Fruit fly (Drosophila melanogaster) whole organism: Measurements from ENCODE around the gene bcd.

ENCODE experiments used
- CG8478 ChIP-seq: fragments of >200 bp; optimal IDR thresholded peaks from 2 replicates; lab custom pipeline; 2018; ENCODE audit warnings: inconsistent platforms
- Dll ChIP-seq: fragments of >200 bp; optimal IDR thresholded peaks from 2 replicates; lab custom pipeline; 2017
- EcR ChIP-seq, 2 experiments: fragments of >200 bp; optimal IDR thresholded peaks; 2 replicates each; lab custom pipeline; 2017; ENCODE audit warnings: missing biosample characterization in 2 of 2, missing genetic modification characterization in 2 of 2, missing genetic modification reagents in 2 of 2
- pan ChIP-seq: fragments of >200 bp; optimal IDR thresholded peaks from 2 replicates; lab custom pipeline; 2017
- psq ChIP-seq: fragments of >200 bp; optimal IDR thresholded peaks from 2 replicates; lab custom pipeline; 2017
- usp ChIP-seq: fragments of >200 bp; optimal IDR thresholded peaks from 2 replicates; lab custom pipeline; 2017; ENCODE audit warnings: missing biosample characterization, missing genetic modification characterization, mixed read lengths

bcd gene

DNA sequence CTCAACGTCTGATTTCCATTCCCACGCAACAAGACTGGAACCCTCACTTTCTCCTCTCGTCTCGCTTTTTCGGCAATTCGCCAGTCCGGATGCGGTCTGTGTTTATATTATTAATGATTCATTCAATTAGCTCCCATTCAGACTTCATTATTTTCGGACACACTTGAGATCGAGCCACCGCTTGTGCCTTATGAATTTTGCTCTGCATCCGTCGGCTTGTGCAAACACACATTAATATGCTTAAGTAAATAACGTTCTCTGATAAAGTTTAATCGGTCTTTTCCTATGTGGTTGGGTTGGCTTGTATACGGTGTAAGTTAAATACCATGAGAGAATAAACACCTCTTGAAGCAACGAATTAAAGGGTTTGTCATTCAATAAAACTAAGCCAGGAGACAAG lies 5.6 kb upstream of the bcd start:
- TF ChIP-seq CG8478 (lab: Kevin White, UChicago) (no peak), EcR (GFP tag; optimal IDR thresholded peaks at IDR 0.05; lab: Kevin White, UChicago) (no peak), usp (GFP tag; lab: Kevin White, UChicago) (no peak), psq (lab: Kevin White, UChicago) (no peak), pan (lab: Kevin White, UChicago) (no peak), Dll (lab: Kevin White, UChicago) (no peak)

DNA sequence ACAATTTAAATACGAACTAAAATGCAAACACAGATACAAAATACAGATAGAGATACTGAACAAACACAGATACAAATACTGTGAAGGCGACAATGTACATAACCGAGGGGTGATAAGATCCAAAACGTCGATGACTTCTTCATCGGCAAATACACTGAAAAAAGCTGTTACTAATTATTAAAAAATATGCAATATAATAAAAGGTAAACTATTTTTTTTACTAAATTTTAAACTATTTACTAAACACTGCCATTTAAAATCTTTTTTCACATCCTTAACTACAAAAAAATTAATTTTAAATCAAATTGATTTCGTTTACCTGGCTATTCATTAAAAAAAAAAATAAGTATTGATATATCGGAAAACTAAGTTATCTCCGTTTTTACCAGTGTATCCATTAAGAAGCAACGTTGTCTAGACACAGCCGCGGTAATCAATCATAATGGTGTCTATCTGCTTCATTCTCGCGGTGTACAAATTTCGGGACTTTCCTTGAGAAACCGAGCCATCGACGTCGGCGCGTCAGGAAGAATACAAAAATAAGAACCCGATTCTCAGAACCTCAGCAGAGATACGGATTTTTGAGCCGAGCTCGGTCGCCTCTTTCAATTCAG lies 3.6 kb upstream of the bcd start:
- TF ChIP-seq EcR (GFP tag; optimal IDR thresholded peaks at IDR 0.05; lab: Kevin White, UChicago) (no peak), pan (lab: Kevin White, UChicago) (no peak), CG8478 (lab: Kevin White, UChicago) (no peak), usp (GFP tag; lab: Kevin White, UChicago) (no peak), Dll (lab: Kevin White, UChicago) (no peak), psq (lab: Kevin White, UChicago) (no peak)

DNA sequence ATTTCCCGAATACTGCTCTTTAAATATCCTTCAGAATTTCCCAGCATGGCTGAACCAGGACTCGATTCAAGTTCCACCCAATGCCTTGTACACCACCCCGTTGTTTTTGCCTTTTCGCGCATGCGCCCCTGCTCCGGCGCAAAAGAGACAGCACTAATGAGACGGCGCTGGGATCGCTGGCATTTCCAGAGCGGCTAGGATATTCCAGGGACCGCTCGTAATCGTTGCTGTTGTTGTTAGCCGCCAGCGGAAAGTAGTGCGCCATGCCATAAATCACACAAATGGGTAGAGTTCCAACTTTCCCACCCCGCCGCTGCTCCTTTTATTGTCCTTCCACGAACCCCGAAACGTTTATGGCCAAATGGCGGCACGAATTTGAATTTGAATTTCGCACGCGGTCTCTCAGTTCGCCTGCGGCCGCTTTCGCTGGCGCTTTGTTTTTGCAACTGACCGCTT lies 3.0 kb upstream of the bcd start, which contains the start of gene Ama:
TSS of gene Ama (plus strand) at position 406 of the 456 bp plus-strand sequence.
- no peak for TF ChIP-seq Dll (lab: Kevin White, UChicago)
- TF ChIP-seq pan (lab: Kevin White, UChicago) = no peak
- no peak for TF ChIP-seq psq (lab: Kevin White, UChicago)

DNA sequence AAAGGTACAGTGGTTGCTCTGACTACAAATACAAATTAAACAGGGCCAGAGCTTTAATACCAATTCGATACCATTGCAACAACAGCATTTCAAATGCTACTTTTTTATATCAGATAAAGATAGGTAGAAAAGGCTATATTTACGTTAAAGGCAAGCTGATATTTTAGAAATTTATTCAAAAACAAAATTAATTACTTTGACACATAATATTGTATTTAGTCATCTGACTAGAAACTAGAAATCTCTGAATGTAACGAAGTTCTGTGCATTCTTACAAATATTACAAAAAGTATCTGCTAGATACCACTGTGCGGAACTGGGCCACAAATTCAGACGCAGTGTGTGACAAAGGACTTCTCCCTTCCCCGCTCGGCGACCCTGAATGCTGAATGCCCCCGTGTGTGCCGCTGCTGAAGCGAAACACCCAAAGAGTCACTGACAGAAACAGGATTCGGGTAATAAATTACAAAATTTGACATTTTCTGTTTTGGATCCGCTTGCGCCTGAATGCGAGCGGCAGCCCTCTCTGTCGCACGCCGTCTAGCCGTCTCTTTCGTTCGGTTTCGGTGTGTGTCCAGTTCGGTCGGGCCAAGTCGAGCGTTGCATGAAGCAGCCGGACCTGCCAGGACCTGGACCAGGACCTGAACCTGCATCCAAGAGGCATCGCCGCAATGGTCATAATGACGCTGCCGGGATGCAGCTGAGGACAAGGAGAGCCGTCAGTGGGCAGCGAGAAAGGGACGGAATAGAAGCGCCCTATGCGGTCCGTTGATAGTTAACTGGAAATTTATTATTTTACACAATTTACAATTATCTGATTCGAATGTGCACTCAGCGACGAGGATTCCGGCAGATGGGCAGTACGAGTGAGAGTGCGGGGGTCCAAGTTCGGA lies 1.7 kb upstream of the bcd start:
- no peak for TF ChIP-seq usp (GFP tag; lab: Kevin White, UChicago)
- TF ChIP-seq CG8478 (lab: Kevin White, UChicago) = no peak
- TF ChIP-seq Dll (lab: Kevin White, UChicago) = no peak
- TF ChIP-seq EcR (GFP tag; optimal IDR thresholded peaks at IDR 0.05; lab: Kevin White, UChicago) = no peak
- TF ChIP-seq psq (lab: Kevin White, UChicago) = no peak
- TF ChIP-seq pan (lab: Kevin White, UChicago) = no peak

DNA sequence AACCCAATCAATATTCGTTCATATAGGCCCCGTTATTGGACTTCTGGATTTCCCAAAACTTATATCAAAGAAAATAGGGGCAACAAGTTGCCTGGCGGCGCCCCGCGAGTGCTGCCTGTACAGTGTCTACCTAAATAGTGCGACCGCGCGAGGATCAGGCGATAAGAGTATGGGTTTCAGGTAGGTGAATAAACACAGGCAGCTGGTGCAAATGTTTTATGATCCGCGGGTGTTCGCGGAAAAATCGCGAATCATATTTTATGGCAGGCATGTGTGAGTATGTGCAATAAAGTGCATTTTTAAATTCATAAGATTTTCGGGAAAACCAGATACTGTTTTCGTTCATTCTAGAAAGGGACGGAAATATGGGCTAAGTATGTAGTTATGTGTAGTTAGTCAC lies 3.8 kb downstream of the bcd start:
- TF ChIP-seq psq (lab: Kevin White, UChicago) = no peak
- no peak for TF ChIP-seq usp (GFP tag; lab: Kevin White, UChicago)
- no peak for TF ChIP-seq CG8478 (lab: Kevin White, UChicago)
- TF ChIP-seq EcR (GFP tag; optimal IDR thresholded peaks at IDR 0.05; lab: Kevin White, UChicago) = no peak
- TF ChIP-seq pan (lab: Kevin White, UChicago) = no peak
- no peak for TF ChIP-seq Dll (lab: Kevin White, UChicago)

DNA sequence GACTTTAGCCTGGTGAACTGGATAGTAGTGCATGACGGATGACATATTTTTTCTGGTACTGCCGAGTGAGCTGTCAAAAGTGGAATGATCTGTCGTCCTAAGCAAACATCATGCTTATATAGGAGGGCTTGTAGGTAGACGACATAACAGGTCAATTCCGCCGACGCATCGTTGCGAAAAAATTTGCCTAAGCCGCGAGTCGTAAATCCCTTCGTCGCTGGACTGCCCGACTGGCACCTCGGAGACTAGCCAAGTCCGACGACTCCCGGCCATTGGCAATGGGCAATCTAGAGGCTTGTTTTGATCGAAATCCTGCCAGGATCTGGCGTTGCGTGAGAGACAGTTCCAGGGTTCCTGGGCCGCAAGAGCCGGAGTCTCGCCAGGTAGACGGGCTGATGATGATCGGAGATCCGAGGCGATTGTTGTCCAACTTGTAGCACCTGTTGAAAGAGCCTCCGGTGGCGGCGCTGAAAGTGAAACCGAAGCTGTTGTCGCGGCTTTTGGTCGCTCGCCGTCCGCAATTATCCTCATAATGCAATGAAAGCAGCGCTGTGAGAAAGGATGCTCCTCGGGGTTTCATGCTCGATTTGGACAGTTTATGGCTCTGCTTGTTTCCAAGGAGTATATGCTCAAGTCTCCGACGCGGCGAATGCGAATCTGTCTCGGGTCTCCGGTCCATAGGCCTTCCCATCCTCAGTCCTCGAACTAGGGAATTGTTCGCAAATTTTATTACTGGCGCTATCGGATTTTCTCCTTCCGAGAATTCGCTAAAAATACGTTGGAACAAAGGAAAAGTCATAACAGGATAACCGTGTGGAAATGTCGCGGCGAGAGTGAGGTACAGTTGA lies 4.9 kb downstream of the bcd start, which contains the start of gene zen:
TSS of gene zen (minus strand) at position 91 of the 848 bp plus-strand sequence.
- TF ChIP-seq CG8478 (lab: Kevin White, UChicago) (no peak), EcR (GFP tag; optimal IDR thresholded peaks at IDR 0.05; lab: Kevin White, UChicago) (no peak), pan (lab: Kevin White, UChicago) (no peak), psq (lab: Kevin White, UChicago) (no peak), usp (GFP tag; lab: Kevin White, UChicago) (no peak), Dll (lab: Kevin White, UChicago) (no peak)

DNA sequence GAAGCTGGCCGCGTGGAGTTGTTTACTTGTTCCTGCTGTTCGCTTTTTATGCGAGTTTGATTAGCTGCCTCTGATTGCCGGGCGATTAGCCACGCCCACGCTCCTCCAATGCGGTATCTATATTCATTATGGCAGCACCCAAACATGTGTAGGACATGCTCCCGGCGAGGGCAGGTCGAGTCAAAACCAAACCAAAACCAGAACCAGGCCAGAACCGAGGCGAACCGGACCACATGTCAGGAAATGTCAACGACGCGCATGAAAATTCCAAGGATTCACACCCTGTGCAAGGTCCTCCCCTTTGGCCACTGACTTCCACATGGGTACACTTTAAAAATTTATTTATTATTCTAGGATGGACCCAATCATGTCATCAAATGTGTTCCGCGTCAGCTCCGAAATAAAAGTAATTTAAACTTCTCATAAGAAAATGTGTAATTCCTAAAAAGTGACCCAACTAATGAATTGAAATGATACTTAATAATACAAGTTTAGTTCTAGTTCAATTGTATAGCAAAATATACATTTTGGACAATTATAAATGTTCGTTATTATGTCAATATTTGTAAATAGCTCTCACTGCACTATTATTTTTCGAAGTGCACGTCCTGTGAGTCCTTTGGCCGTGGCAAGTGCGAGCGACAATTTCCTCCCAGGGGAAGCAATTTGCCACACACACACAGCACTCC lies 7.7 kb downstream of the bcd start:
- TF ChIP-seq Dll (lab: Kevin White, UChicago) (no peak), usp (GFP tag; lab: Kevin White, UChicago) (no peak), CG8478 (lab: Kevin White, UChicago) (no peak), psq (lab: Kevin White, UChicago) (no peak), EcR (GFP tag; optimal IDR thresholded peaks at IDR 0.05; lab: Kevin White, UChicago) (no peak), pan (lab: Kevin White, UChicago) (no peak)

DNA sequence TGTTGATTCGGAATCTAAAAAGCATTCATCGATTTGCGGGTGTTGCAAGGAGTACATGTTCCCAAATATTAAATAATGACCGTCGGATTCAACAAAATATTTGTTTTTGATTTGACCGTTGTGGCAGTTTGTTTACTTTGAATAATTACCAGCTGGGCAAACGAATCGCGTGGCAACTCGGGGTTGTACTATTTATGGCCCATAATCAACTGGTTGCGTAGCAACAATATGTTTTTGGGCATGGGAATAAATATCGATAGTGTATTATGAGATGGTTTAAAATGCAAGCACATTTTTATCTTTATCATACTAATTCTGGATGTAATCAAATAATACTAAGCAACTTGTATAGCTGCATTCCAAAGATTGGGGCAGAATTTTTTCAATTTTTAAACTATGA lies 11.4 kb downstream of the bcd start, which contains the start of gene CG34297:
TSS of gene CG34297 (minus strand) at position 101 of the 400 bp plus-strand sequence.
- TF ChIP-seq Dll (lab: Kevin White, UChicago) (no peak), EcR (GFP tag; optimal IDR thresholded peaks at IDR 0.05; lab: Kevin White, UChicago) (no peak), usp (GFP tag; lab: Kevin White, UChicago) (no peak), CG8478 (lab: Kevin White, UChicago) (no peak), psq (lab: Kevin White, UChicago) (no peak), pan (lab: Kevin White, UChicago) (no peak)

DNA sequence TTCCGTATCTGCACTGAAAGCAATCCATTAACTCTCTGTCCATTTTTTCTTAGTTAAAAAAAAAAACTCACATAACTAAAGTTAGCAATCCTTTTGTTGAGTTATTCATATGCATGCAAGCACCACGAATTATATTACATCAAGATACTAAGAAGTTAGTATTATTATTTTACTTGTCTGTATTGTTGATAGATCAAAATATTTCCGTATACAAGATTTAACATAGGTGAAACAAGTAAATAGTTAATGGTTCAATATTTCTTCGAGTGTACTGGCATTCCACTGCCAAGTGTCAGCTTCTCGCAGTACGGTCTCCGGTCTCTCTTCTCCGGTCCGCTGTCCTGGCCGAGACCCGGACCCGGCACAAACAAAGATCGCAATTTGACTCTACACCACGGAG lies 13.1 kb downstream of the bcd start:
- TF ChIP-seq psq (lab: Kevin White, UChicago) = no peak
- no peak for TF ChIP-seq usp (GFP tag; lab: Kevin White, UChicago)
- no peak for TF ChIP-seq pan (lab: Kevin White, UChicago)
- TF ChIP-seq EcR (GFP tag; optimal IDR thresholded peaks at IDR 0.05; lab: Kevin White, UChicago) = no peak
- no peak for TF ChIP-seq Dll (lab: Kevin White, UChicago)
- TF ChIP-seq CG8478 (lab: Kevin White, UChicago) = no peak

DNA sequence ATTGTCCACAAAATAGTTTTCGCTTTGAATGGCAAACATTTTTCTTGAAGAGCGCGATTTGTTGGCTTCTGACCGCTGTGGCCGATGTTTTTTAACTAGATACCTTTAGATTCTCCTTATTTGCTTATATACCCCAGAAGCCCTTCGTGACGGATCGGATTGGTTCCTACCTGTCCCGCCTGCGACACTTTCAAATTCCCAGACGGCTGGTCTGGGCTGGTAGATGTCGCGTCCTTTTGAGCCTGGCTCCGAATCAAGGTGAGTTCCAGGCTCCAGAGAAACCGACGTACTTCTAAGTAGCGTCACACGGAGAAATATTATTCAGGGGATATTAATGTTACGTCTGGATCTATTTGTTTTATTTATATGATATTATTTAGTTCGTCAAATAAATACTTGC lies 15.2 kb downstream of the bcd start, which contains the start of gene zen2:
TSS of gene zen2 (minus strand) at position 101 of the 400 bp plus-strand sequence.
- TF ChIP-seq usp (GFP tag; lab: Kevin White, UChicago) = no peak
- no peak for TF ChIP-seq EcR (GFP tag; optimal IDR thresholded peaks at IDR 0.05; lab: Kevin White, UChicago)
- no peak for TF ChIP-seq pan (lab: Kevin White, UChicago)
- TF ChIP-seq Dll (lab: Kevin White, UChicago) = no peak
- no peak for TF ChIP-seq CG8478 (lab: Kevin White, UChicago)
- no peak for TF ChIP-seq psq (lab: Kevin White, UChicago)
